Worm (Caenorhabditis elegans) whole organism, early embryonic: Measurements from ENCODE around the gene sri-43.

Source experiments
- B0310.2 ChIP-seq: sonication (generic microtip); optimal IDR thresholded peaks from 2 replicates; lab custom pipeline; 2016; ENCODE audit warnings: mild to moderate bottlenecking, missing genetic modification characterization, missing compliant biosample characterization
- ama-1 ChIP-seq: fragments of 150-350 bp; optimal IDR thresholded peaks from 2 replicates; lab custom pipeline; 2014
- ceh-13 ChIP-seq: fragments of 200-800 bp; sonication (Bioruptor generic); optimal IDR thresholded peaks from 2 replicates; lab custom pipeline; 2018; ENCODE audit warnings: mild to moderate bottlenecking, missing genetic modification characterization, missing compliant biosample characterization
- ceh-36 ChIP-seq: sonication (generic microtip); optimal IDR thresholded peaks from 2 replicates; lab custom pipeline; 2016; ENCODE audit warnings: missing genetic modification characterization, inconsistent platforms, missing compliant biosample characterization
- ets-7 ChIP-seq: sonication (generic microtip); optimal IDR thresholded peaks from 2 replicates; lab custom pipeline; 2016; ENCODE audit warnings: missing genotype, missing genetic modification characterization, missing compliant biosample characterization
- flt-1 ChIP-seq: fragments of 200-800 bp; sonication (Bioruptor generic); IDR thresholded peaks from 2 replicates; pipeline ENCODE4 v1.3.6; 2022; ENCODE audit warnings: missing genetic modification characterization, missing compliant biosample characterization
- hmbx-1 ChIP-seq: sonication (generic microtip); optimal IDR thresholded peaks from 2 replicates; lab custom pipeline; 2016; ENCODE audit warnings: mild to moderate bottlenecking, missing genetic modification characterization, missing compliant biosample characterization
- hmg-4 ChIP-seq: fragments of 200-800 bp; sonication (Bioruptor generic); optimal IDR thresholded peaks from 2 replicates; lab custom pipeline; 2018; ENCODE audit warnings: mild to moderate bottlenecking, missing genetic modification characterization, missing compliant biosample characterization
- hnd-1 ChIP-seq: sonication (generic microtip); optimal IDR thresholded peaks from 2 replicates; lab custom pipeline; 2016; ENCODE audit warnings: missing genetic modification characterization, missing compliant biosample characterization
- pes-1 ChIP-seq: fragments of 200-800 bp; sonication (Bioruptor generic); IDR thresholded peaks from 2 replicates; pipeline ENCODE4 v1.3.6; 2022; ENCODE audit warnings: missing genetic modification reagents, missing genetic modification characterization, missing compliant biosample characterization
- tbx-11 ChIP-seq: fragments of 200-800 bp; sonication (Bioruptor generic); IDR thresholded peaks from 2 replicates; pipeline ENCODE4 v1.3.6; 2022; ENCODE audit warnings: missing genetic modification characterization, missing compliant biosample characterization

ce11 chrII:3129007-3129406 lies 15.4 kb downstream of the sri-43 start, which contains the start of gene chil-24:
- TF ChIP-seq ceh-36 (no peak), flt-1 (no peak), B0310.2 (no peak), hnd-1 (tag; lab: Kevin White, UChicago) (no peak), tbx-11 (GFP tag; lab: Robert Waterston, UW) (no peak), ama-1 (lab: Kevin White, UChicago) (no peak), hmg-4 (no peak), ceh-13 (GFP tag; lab: Kevin White, UChicago) (no peak), ets-7 (tag; lab: Kevin White, UChicago) (no peak), hmbx-1 (tag; lab: Kevin White, UChicago) (no peak), pes-1 (no peak)
